Worm (Caenorhabditis elegans) whole organism, young adult: ENCODE measurements around the gene C53A3.1.

Experiments used
- B0336.3 ChIP-seq: fragments of 200-800 bp; sonication (Bioruptor generic); IDR thresholded peaks from 2 replicates; pipeline ENCODE4 v1.3.6; 2022; ENCODE audit warnings: missing genetic modification characterization, missing compliant biosample characterization
- F10E7.11 ChIP-seq: sonication (generic microtip); optimal IDR thresholded peaks from 2 replicates; lab custom pipeline; 2017; ENCODE audit warnings: mild to moderate bottlenecking, missing genetic modification characterization, moderate library complexity, missing compliant biosample characterization
- ama-1 ChIP-seq, 3 experiments: fragments of 150-350 bp in 1 of 3; sonication (generic microtip) in 2 of 3; optimal IDR thresholded peaks; 2 replicates each; lab custom pipeline; 2014 to 2018; ENCODE audit warnings: missing biosample characterization in 2 of 3, missing genetic modification characterization in 2 of 3, missing genetic modification reagents in 2 of 3
- aptf-2 ChIP-seq: fragments of 200-800 bp; sonication (Bioruptor generic); conservative IDR thresholded peaks from 2 replicates; pipeline ENCODE4 v1.3.6; 2022; ENCODE audit warnings: missing genetic modification reagents, missing genetic modification characterization, missing compliant biosample characterization
- attf-3 ChIP-seq: fragments of 200-800 bp; sonication (Bioruptor generic); conservative IDR thresholded peaks from 2 replicates; pipeline ENCODE4 v1.3.6; 2022; ENCODE audit warnings: missing genetic modification reagents, missing genetic modification characterization, missing compliant biosample characterization
- ceh-58 ChIP-seq: fragments of 200-800 bp; sonication (Bioruptor generic); IDR thresholded peaks from 2 replicates; pipeline ENCODE4 v1.3.6; 2022; ENCODE audit warnings: missing genetic modification characterization, missing compliant biosample characterization
- chd-7 ChIP-seq: sonication (generic microtip); optimal IDR thresholded peaks from 2 replicates; lab custom pipeline; 2016; ENCODE audit warnings: mild to moderate bottlenecking, missing genetic modification characterization, moderate library complexity, missing compliant biosample characterization
- let-526 ChIP-seq: fragments of 200-800 bp; sonication (Bioruptor generic); IDR thresholded peaks from 2 replicates; pipeline ENCODE4 v1.3.6; 2022; ENCODE audit warnings: missing genetic modification reagents, missing genetic modification characterization, missing compliant biosample characterization
- nfya-1 ChIP-seq: sonication (generic microtip); optimal IDR thresholded peaks from 2 replicates; lab custom pipeline; 2017; ENCODE audit warnings: antibody characterized with exemption, missing compliant biosample characterization, missing genetic modification characterization, borderline replicate concordance; ENCODE audit not compliant: insufficient read depth
- nhr-179 ChIP-seq: sonication (generic microtip); optimal IDR thresholded peaks from 2 replicates; lab custom pipeline; 2016; ENCODE audit warnings: mild to moderate bottlenecking, missing genetic modification characterization, missing compliant biosample characterization
- rcor-1 ChIP-seq: fragments of 200-800 bp; sonication (Bioruptor generic); IDR thresholded peaks from 2 replicates; pipeline ENCODE4 v1.3.6; 2022; ENCODE audit warnings: missing genetic modification reagents, missing genetic modification characterization, missing compliant biosample characterization
- unc-130 ChIP-seq: sonication (generic microtip); optimal IDR thresholded peaks from 2 replicates; lab custom pipeline; 2016; ENCODE audit warnings: missing genetic modification reagents, missing genetic modification characterization, missing compliant biosample characterization
- xnd-1 ChIP-seq: sonication (generic microtip); optimal IDR thresholded peaks from 2 replicates; lab custom pipeline; 2016; ENCODE audit warnings: missing genotype, missing genetic modification reagents, missing genetic modification characterization, missing compliant biosample characterization
- zim-3 ChIP-seq: sonication (generic microtip); optimal IDR thresholded peaks from 2 replicates; lab custom pipeline; 2017; ENCODE audit warnings: mild to moderate bottlenecking, missing genetic modification characterization, moderate library complexity, missing compliant biosample characterization

DNA sequence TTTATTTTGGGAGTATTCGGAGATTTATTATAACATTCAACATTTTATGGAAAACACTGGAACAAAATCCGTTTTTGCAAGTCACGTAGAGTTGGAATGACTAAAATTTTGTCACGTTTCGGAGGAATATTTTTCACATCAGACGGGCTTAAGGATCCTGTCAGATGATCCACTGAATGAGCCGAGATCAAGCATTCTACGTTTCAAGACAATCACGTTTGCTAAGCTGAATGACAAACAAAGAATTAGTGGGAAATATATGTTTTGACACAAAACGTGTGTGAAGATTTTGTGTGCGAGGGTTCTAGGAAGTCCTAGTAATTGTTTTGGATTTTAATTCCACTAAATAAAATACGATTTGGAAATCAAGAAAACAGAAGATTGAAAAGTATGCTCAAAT is 20.6 kb downstream of the C53A3.1 start:
- TF ChIP-seq let-526 (GFP tag; lab: Robert Waterston, UW) = no peak
- TF ChIP-seq ama-1 (optimal IDR thresholded peaks at IDR 0.05; lab: Kevin White, UChicago) = no peak
- TF ChIP-seq ama-1 (GFP tag; optimal IDR thresholded peaks at IDR 0.05; lab: Kevin White, UChicago) = no peak
- no peak for TF ChIP-seq aptf-2 (GFP tag; lab: Robert Waterston, UW)
- TF ChIP-seq F10E7.11 (tag; lab: Kevin White, UChicago) = no peak
- no peak for TF ChIP-seq xnd-1 (tag; lab: Kevin White, UChicago)
- no peak for TF ChIP-seq nfya-1 (tag; lab: Kevin White, UChicago)
- TF ChIP-seq ceh-58 (GFP tag; lab: Robert Waterston, UW) = no peak
- no peak for TF ChIP-seq zim-3
- no peak for TF ChIP-seq rcor-1
- no peak for TF ChIP-seq B0336.3 (GFP tag; lab: Robert Waterston, UW)
- no peak for TF ChIP-seq attf-3 (GFP tag; lab: Robert Waterston, UW)
- no peak for TF ChIP-seq chd-7 (tag; lab: Kevin White, UChicago)
- no peak for TF ChIP-seq unc-130 (GFP tag; lab: Kevin White, UChicago)
- no peak for TF ChIP-seq nhr-179 (tag; lab: Kevin White, UChicago)
